Fruit fly (Drosophila melanogaster): Measurements from ENCODE around the gene Nepl8.
A peak's percentile ranks its signal among the peaks of the same experiment; 100 is the strongest.

The Nepl8 gene

dm6 chr2L:16537049-16537459, 49.1 kb downstream of the Nepl8 start:
- TF ChIP-seq brk (GFP tag; optimal IDR thresholded peaks at IDR 0.05) (no peak), Mio (GFP tag; optimal IDR thresholded peaks at IDR 0.05) (no peak), HLH106 (tag; optimal IDR thresholded peaks at IDR 0.05) (peak; percentile 53), Hr83 (GFP tag; optimal IDR thresholded peaks at IDR 0.05; ENCODE audit: poor library complexity, severe bottlenecking) (no peak), Sp1 (GFP tag; optimal IDR thresholded peaks at IDR 0.05) (peak; percentile 40), ey (GFP tag; optimal IDR thresholded peaks at IDR 0.05) (no peak), sv (GFP tag; optimal IDR thresholded peaks at IDR 0.05) (no peak), Vsx2 (GFP tag; optimal IDR thresholded peaks at IDR 0.05; ENCODE audit: partially characterized antibody) (no peak)

DNA sequence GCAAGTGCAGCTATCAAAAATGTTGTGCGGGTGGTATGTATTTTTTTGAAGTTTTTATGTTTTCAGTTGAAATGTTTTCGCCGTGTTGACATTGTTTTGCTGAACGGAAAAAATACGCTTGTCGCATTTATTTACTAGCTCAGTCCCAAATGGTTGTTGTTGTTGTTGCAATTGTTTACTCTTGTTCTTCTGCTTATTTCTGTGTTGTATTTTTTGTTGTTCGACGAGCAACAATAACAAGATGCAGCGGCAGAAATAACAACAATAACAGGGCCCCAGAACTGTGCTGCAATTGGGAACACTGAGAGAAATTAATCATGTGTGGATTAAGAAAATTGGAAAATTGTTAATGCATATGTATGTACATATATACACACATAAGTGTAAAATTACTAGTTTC, 50.2 kb downstream of the Nepl8 start:
- TF ChIP-seq Hr83 (GFP tag; optimal IDR thresholded peaks at IDR 0.05; ENCODE audit: poor library complexity, severe bottlenecking) = no peak
- TF ChIP-seq tai (GFP tag; optimal IDR thresholded peaks at IDR 0.05) = no peak
- TF ChIP-seq lola (GFP tag; optimal IDR thresholded peaks at IDR 0.05) = no peak
- TF ChIP-seq CG32264 (GFP tag; optimal IDR thresholded peaks at IDR 0.05) = no peak
- no peak for TF ChIP-seq CG9705 (GFP tag; optimal IDR thresholded peaks at IDR 0.05)

DNA sequence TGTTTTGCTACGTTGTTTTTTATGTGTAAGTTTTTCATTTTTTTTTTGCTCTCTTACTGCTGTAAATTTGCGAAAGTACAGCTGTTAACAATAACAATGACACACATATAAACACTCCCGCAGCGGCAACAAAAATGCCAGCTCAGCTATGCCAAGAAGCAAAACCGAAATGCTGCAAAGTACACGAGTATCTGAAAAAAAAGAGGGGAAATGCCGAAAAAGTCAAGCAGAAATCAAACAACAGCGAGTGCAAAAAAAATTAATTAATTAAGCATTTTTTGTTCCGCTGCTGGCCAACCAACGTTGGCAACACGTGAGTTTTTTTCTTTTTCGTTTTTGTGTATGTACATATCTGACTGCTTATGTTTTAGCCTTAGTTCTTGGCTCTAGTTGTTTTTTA, 51.0 kb downstream of the Nepl8 start:
- TF ChIP-seq usp (GFP tag; optimal IDR thresholded peaks at IDR 0.05) (no peak), sage (GFP tag; optimal IDR thresholded peaks at IDR 0.05) (no peak), dmrt93B (GFP tag; optimal IDR thresholded peaks at IDR 0.05) (no peak), CG32264 (GFP tag; optimal IDR thresholded peaks at IDR 0.05) (no peak), Hnf4 (GFP tag; optimal IDR thresholded peaks at IDR 0.05) (no peak)
